Fruit fly (Drosophila melanogaster) whole organism, embryonic: ENCODE data around the gene CG2256.

ENCODE experiments used
- ATbp ChIP-seq: fragments of 200-800 bp; sonication (Bioruptor generic); optimal IDR thresholded peaks from 2 replicates; lab custom pipeline; 2017; ENCODE audit warnings: missing biosample characterization, mild to moderate bottlenecking, missing genetic modification characterization, missing genetic modification reagents
- Adf1 ChIP-seq: fragments of 200-800 bp; sonication (Bioruptor generic); IDR thresholded peaks from 2 replicates; pipeline ENCODE4 v1.3.6; 2022; ENCODE audit warnings: missing biosample characterization, missing genetic modification characterization
- Bteb2 ChIP-seq: fragments of 200-800 bp; sonication (Bioruptor generic); optimal IDR thresholded peaks from 2 replicates; lab custom pipeline; 2016; ENCODE audit warnings: missing biosample characterization, missing genetic modification characterization
- CG1024 ChIP-seq: fragments of 200-800 bp; sonication (Bioruptor generic); IDR thresholded peaks from 2 replicates; pipeline ENCODE4 v1.3.6; 2022; ENCODE audit warnings: missing biosample characterization, missing genetic modification characterization
- CG10543 ChIP-seq: fragments of 200-800 bp; sonication (Bioruptor generic); optimal IDR thresholded peaks from 3 replicates; lab custom pipeline; 2017; ENCODE audit warnings: missing biosample characterization, mild to moderate bottlenecking, missing genetic modification characterization, moderate library complexity
- CG10565 ChIP-seq: fragments of 200-800 bp; sonication (Bioruptor generic); optimal IDR thresholded peaks from 3 replicates; lab custom pipeline; 2016; ENCODE audit warnings: missing biosample characterization, mild to moderate bottlenecking, missing genetic modification characterization
- CG10959 ChIP-seq: fragments of 200-800 bp; sonication (Bioruptor generic); IDR thresholded peaks from 2 replicates; pipeline ENCODE4 v1.3.6; 2022; ENCODE audit warnings: missing biosample characterization, missing genetic modification characterization
- CG11560 ChIP-seq: fragments of 200-800 bp; sonication (Bioruptor generic); IDR thresholded peaks from 3 replicates; pipeline ENCODE4 v1.3.6; 2022; ENCODE audit warnings: missing biosample characterization, missing genetic modification characterization
- CG11723 ChIP-seq: fragments of 200-800 bp; sonication (Bioruptor generic); optimal IDR thresholded peaks from 2 replicates; lab custom pipeline; 2017; ENCODE audit warnings: missing biosample characterization, mild to moderate bottlenecking, missing genetic modification characterization
- CG1647 ChIP-seq: fragments of 200-800 bp; sonication (Bioruptor generic); optimal IDR thresholded peaks from 3 replicates; lab custom pipeline; 2016; ENCODE audit warnings: missing biosample characterization, missing genetic modification characterization
- CG1832 ChIP-seq: fragments of 200-800 bp; sonication (Bioruptor generic); optimal IDR thresholded peaks from 2 replicates; lab custom pipeline; 2017; ENCODE audit warnings: missing biosample characterization, mild to moderate bottlenecking, missing genetic modification characterization, inconsistent platforms
- CG2120 ChIP-seq: fragments of 200-800 bp; sonication (Bioruptor generic); optimal IDR thresholded peaks from 3 replicates; lab custom pipeline; 2016; ENCODE audit warnings: missing biosample characterization, missing genetic modification characterization
- CG2199 ChIP-seq: fragments of 200-800 bp; sonication (Bioruptor generic); IDR thresholded peaks from 3 replicates; pipeline ENCODE4 v1.3.6; 2022; ENCODE audit warnings: missing biosample characterization, missing genetic modification characterization
- CG30020 ChIP-seq: fragments of 200-800 bp; optimal IDR thresholded peaks from 2 replicates; lab custom pipeline; 2019; ENCODE audit warnings: missing biosample characterization, mild to moderate bottlenecking, missing genetic modification characterization, moderate library complexity
- CG3163 ChIP-seq: fragments of 200-800 bp; sonication (Bioruptor generic); optimal IDR thresholded peaks from 3 replicates; lab custom pipeline; 2016; ENCODE audit warnings: missing biosample characterization, missing genetic modification characterization
- CG3995 ChIP-seq: fragments of 200-800 bp; sonication (Bioruptor generic); optimal IDR thresholded peaks from 3 replicates; lab custom pipeline; 2016; ENCODE audit warnings: missing biosample characterization, missing genetic modification characterization
- CG4424 ChIP-seq: fragments of 200-800 bp; sonication (Bioruptor generic); optimal IDR thresholded peaks from 3 replicates; lab custom pipeline; 2016; ENCODE audit warnings: missing biosample characterization, missing genetic modification characterization
- CG5180 ChIP-seq: fragments of 200-800 bp; sonication (Bioruptor generic); optimal IDR thresholded peaks from 3 replicates; lab custom pipeline; 2017; ENCODE audit warnings: missing biosample characterization, missing genetic modification characterization, mild to moderate bottlenecking, moderate library complexity, missing genetic modification reagents
- CG5953 ChIP-seq: fragments of 200-800 bp; sonication (Bioruptor generic); IDR thresholded peaks from 2 replicates; pipeline ENCODE4 v1.3.6; 2022; ENCODE audit warnings: missing biosample characterization, missing genetic modification characterization
- CG9609 ChIP-seq: fragments of 200-800 bp; sonication (Bioruptor generic); optimal IDR thresholded peaks from 3 replicates; lab custom pipeline; 2016; ENCODE audit warnings: missing biosample characterization, missing genetic modification characterization
- Dip2 ChIP-seq: fragments of 200-800 bp; sonication (Bioruptor generic); IDR thresholded peaks from 2 replicates; pipeline ENCODE4 v1.3.6; 2022; ENCODE audit warnings: missing biosample characterization, missing genetic modification characterization
- Eip74EF ChIP-seq, 2 experiments: fragments of 200-800 bp in 1 of 2; fragments of >200 bp in 1 of 2; sonication (Bioruptor generic) in 1 of 2; optimal IDR thresholded peaks; 2 replicates each; lab custom pipeline; 2017 to 2019; ENCODE audit warnings: missing biosample characterization in 2 of 2, missing genetic modification characterization in 2 of 2, mild to moderate bottlenecking in 1 of 2, moderate library complexity in 1 of 2
- GATAe ChIP-seq: fragments of 200-800 bp; sonication (Bioruptor generic); conservative IDR thresholded peaks from 2 replicates; pipeline ENCODE4 v1.3.6; 2022; ENCODE audit warnings: missing biosample characterization, missing genetic modification characterization
- H15 ChIP-seq: fragments of 200-800 bp; sonication (Bioruptor generic); IDR thresholded peaks from 3 replicates; pipeline ENCODE4 v1.3.6; 2022; ENCODE audit warnings: missing biosample characterization, missing genetic modification characterization
- Hmx ChIP-seq: fragments of 200-800 bp; sonication (Bioruptor generic); optimal IDR thresholded peaks from 2 replicates; lab custom pipeline; 2016; ENCODE audit warnings: missing biosample characterization, missing genetic modification characterization
- Hr39 ChIP-seq: fragments of >200 bp; optimal IDR thresholded peaks from 2 replicates; lab custom pipeline; 2017
- MTF-1 ChIP-seq: fragments of 200-800 bp; sonication (Bioruptor generic); optimal IDR thresholded peaks from 2 replicates; lab custom pipeline; 2018; ENCODE audit warnings: missing biosample characterization, mild to moderate bottlenecking, missing genetic modification characterization, borderline replicate concordance
- Ravus ChIP-seq: fragments of 200-800 bp; sonication (Bioruptor generic); IDR thresholded peaks from 2 replicates; pipeline ENCODE4 v1.3.6; 2022; ENCODE audit warnings: missing biosample characterization, missing genetic modification characterization
- Sin3A ChIP-seq: fragments of >200 bp; optimal IDR thresholded peaks from 2 replicates; lab custom pipeline; 2018
- Spps ChIP-seq: fragments of 200-800 bp; sonication (Bioruptor generic); optimal IDR thresholded peaks from 2 replicates; lab custom pipeline; 2018; ENCODE audit warnings: missing biosample characterization, mild to moderate bottlenecking, missing genetic modification characterization
- Usf ChIP-seq: fragments of 200-800 bp; sonication (Bioruptor generic); optimal IDR thresholded peaks from 2 replicates; lab custom pipeline; 2017; ENCODE audit warnings: missing genotype, missing biosample characterization, missing genetic modification characterization
- ab ChIP-seq: fragments of 200-800 bp; sonication (Bioruptor generic); optimal IDR thresholded peaks from 2 replicates; lab custom pipeline; 2016; ENCODE audit warnings: missing biosample characterization, missing genetic modification characterization
- dan ChIP-seq: fragments of 200-800 bp; sonication (Bioruptor generic); IDR thresholded peaks from 2 replicates; pipeline ENCODE4 v1.3.6; 2022; ENCODE audit warnings: missing biosample characterization, missing genetic modification characterization
- ftz-f1 ChIP-seq: fragments of 200-800 bp; sonication (Bioruptor generic); optimal IDR thresholded peaks from 2 replicates; lab custom pipeline; 2016; ENCODE audit warnings: missing biosample characterization, missing genetic modification characterization
- gcm ChIP-seq: fragments of 200-800 bp; sonication (Bioruptor generic); optimal IDR thresholded peaks from 2 replicates; lab custom pipeline; 2019; ENCODE audit warnings: missing biosample characterization, mild to moderate bottlenecking, missing genetic modification characterization, moderate library complexity
- gsb-n ChIP-seq: fragments of 200-800 bp; sonication (Bioruptor generic); optimal IDR thresholded peaks from 3 replicates; lab custom pipeline; 2018; ENCODE audit warnings: missing biosample characterization, mild to moderate bottlenecking, missing genetic modification characterization
- lbe ChIP-seq: fragments of 200-800 bp; sonication (Bioruptor generic); optimal IDR thresholded peaks from 2 replicates; lab custom pipeline; 2016; ENCODE audit warnings: missing biosample characterization, mild to moderate bottlenecking, missing genetic modification characterization
- maf-S ChIP-seq: fragments of 200-800 bp; sonication (Bioruptor generic); optimal IDR thresholded peaks from 2 replicates; lab custom pipeline; 2016; ENCODE audit warnings: missing biosample characterization, missing genetic modification characterization
- pan ChIP-seq, 4 experiments: fragments of >200 bp in 3 of 4; fragments of 200-800 bp in 1 of 4; sonication (Bioruptor generic) in 1 of 4; optimal IDR thresholded peaks in 3 of 4; IDR thresholded peaks in 1 of 4; 2 replicates each; pipeline versions ENCODE4 v1.3.6 to Lab custom; 2017 to 2022; ENCODE audit warnings: missing biosample characterization in 2 of 4, missing genetic modification characterization in 2 of 4, mixed read lengths in 1 of 4
- pfk ChIP-seq: fragments of 200-800 bp; sonication (Bioruptor generic); optimal IDR thresholded peaks from 2 replicates; lab custom pipeline; 2018; ENCODE audit warnings: missing biosample characterization, mild to moderate bottlenecking, missing genetic modification characterization, moderate library complexity
- repo ChIP-seq: fragments of 200-800 bp; sonication (Bioruptor generic); optimal IDR thresholded peaks from 2 replicates; lab custom pipeline; 2016; ENCODE audit warnings: missing biosample characterization, missing genetic modification characterization
- run ChIP-seq: fragments of 200-800 bp; sonication (Bioruptor generic); optimal IDR thresholded peaks from 3 replicates; lab custom pipeline; 2018; ENCODE audit warnings: missing biosample characterization, mild to moderate bottlenecking, missing genetic modification characterization
- salm ChIP-seq: fragments of 200-800 bp; sonication (Bioruptor generic); optimal IDR thresholded peaks from 2 replicates; lab custom pipeline; 2018; ENCODE audit warnings: missing biosample characterization, mild to moderate bottlenecking, missing genetic modification characterization
- sim ChIP-seq: fragments of 200-800 bp; sonication (Bioruptor generic); IDR thresholded peaks from 2 replicates; pipeline ENCODE4 v1.3.6; 2022; ENCODE audit warnings: missing biosample characterization, missing genetic modification characterization
- sna ChIP-seq: fragments of 200-800 bp; sonication (Bioruptor generic); IDR thresholded peaks from 2 replicates; pipeline ENCODE4 v1.3.6; 2022; ENCODE audit warnings: missing biosample characterization, missing genetic modification characterization; ENCODE audit not compliant: partially characterized antibody
- sr ChIP-seq: fragments of 200-800 bp; sonication (Bioruptor generic); IDR thresholded peaks from 3 replicates; pipeline ENCODE4 v1.3.6; 2022; ENCODE audit warnings: missing biosample characterization, missing genetic modification characterization
- tll ChIP-seq, 2 experiments: fragments of 200-800 bp in 1 of 2; fragments of >200 bp in 1 of 2; sonication (Bioruptor generic) in 1 of 2; optimal IDR thresholded peaks; 2 replicates each; lab custom pipeline; 2017 to 2019; ENCODE audit warnings: missing biosample characterization in 2 of 2, missing genetic modification characterization in 2 of 2, mild to moderate bottlenecking in 1 of 2, moderate library complexity in 1 of 2
- toy ChIP-seq: fragments of 200-800 bp; sonication (Bioruptor generic); IDR thresholded peaks from 2 replicates; pipeline ENCODE4 v1.3.6; 2022; ENCODE audit warnings: missing biosample characterization, missing genetic modification characterization
- unpg ChIP-seq: fragments of 200-800 bp; sonication (Bioruptor generic); optimal IDR thresholded peaks from 3 replicates; lab custom pipeline; 2018; ENCODE audit warnings: missing biosample characterization, mild to moderate bottlenecking, missing genetic modification characterization, moderate library complexity

The CG2256 gene

dm6 chrX:8113386-8114279 is 26.6 kb upstream of the CG2256 start (continued):
- TF ChIP-seq pan (optimal IDR thresholded peaks at IDR 0.05; lab: Kevin White, UChicago) (no peak), pan (GFP tag; optimal IDR thresholded peaks at IDR 0.05 in 1 of 2, IDR thresholded peaks at IDR 0.05 in 1 of 2) (peak in 1 of 2 experiments; percentile 68), Dip2 (GFP tag; lab: Robert Waterston, UW) (no peak), Bteb2 (GFP tag; lab: Kevin White, UChicago) (peak; percentile 49), CG11560 (0 out of 3 replicates have a peak, but pooled peaks have one; percentile 40), CG4424 (peak; percentile 4), Usf (GFP tag; lab: Kevin White, UChicago) (peak; percentile 8), CG3995 (GFP tag; lab: Kevin White, UChicago) (peak; percentile 7), CG30020 (tag; lab: Kevin White, UChicago) (no peak), CG2199 (no peak), CG9609 (GFP tag; lab: Kevin White, UChicago) (no peak), GATAe (GFP tag; lab: Robert Waterston, UW) (peak; percentile 48; the same call in 1 of the 2 replicates), unpg (peak; percentile 75), MTF-1 (no peak), CG2120 (peak; percentile 91), toy (peak; percentile 45; the same call in 1 of the 2 replicates), lbe (GFP tag; lab: Kevin White, UChicago) (no peak), CG10959 (GFP tag; lab: Robert Waterston, UW) (no peak), ATbp (GFP tag; lab: Kevin White, UChicago) (no peak), ab (GFP tag; lab: Kevin White, UChicago) (no peak), ftz-f1 (no peak), sr (no peak), salm (no peak), maf-S (peak; percentile 67), sim (GFP tag; lab: Robert Waterston, UW) (no peak), gsb-n (tag; lab: Kevin White, UChicago) (no peak), tll (GFP tag; optimal IDR thresholded peaks at IDR 0.05; lab: Kevin White, UChicago) (no peak), CG11723 (GFP tag; lab: Kevin White, UChicago) (no peak), gcm (no peak), CG5953 (GFP tag; lab: Robert Waterston, UW) (no peak), dan (GFP tag; lab: Robert Waterston, UW) (no peak), Hr39 (lab: Kevin White, UChicago) (no peak), pfk (GFP tag; lab: Kevin White, UChicago) (no peak), CG1832 (no peak), repo (GFP tag; lab: Kevin White, UChicago) (no peak), Sin3A (no peak), CG1647 (GFP tag; lab: Kevin White, UChicago) (peak; percentile 42), CG5180 (GFP tag; lab: Kevin White, UChicago) (no peak), Eip74EF (GFP tag; optimal IDR thresholded peaks at IDR 0.05; lab: Kevin White, UChicago) (no peak), CG1024 (0 out of 2 replicates have a peak, but pooled peaks have one; percentile 14), Spps (tag; lab: Kevin White, UChicago) (no peak), Adf1 (GFP tag; lab: Robert Waterston, UW) (peak; percentile 39; the same call in 1 of the 2 replicates), H15 (GFP tag; lab: Robert Waterston, UW) (0 out of 3 replicates have a peak, but pooled peaks have one; percentile 9), sna (no peak), Hmx (peak; percentile 37), CG10565 (GFP tag; lab: Kevin White, UChicago) (no peak), CG10543 (GFP tag; lab: Kevin White, UChicago) (no peak), Ravus (GFP tag; lab: Robert Waterston, UW) (no peak; the same call in 1 of the 2 replicates), CG3163 (peak; percentile 35), run (tag; lab: Kevin White, UChicago) (no peak)
